Worm (Caenorhabditis elegans) whole organism, late embryonic: ENCODE measurements around the gene sru-12.

Source experiments
- elt-4 ChIP-seq: sonication (generic microtip); optimal IDR thresholded peaks from 2 replicates; lab custom pipeline; 2016; ENCODE audit warnings: missing genetic modification characterization, missing compliant biosample characterization
- fkh-10 ChIP-seq: fragments of 150-350 bp; optimal IDR thresholded peaks from 2 replicates; lab custom pipeline; 2014; ENCODE audit warnings: missing biosample characterization, missing genetic modification reagents, missing genetic modification characterization
- hlh-30 ChIP-seq: sonication (generic microtip); optimal IDR thresholded peaks from 2 replicates; lab custom pipeline; 2017; ENCODE audit warnings: antibody characterized with exemption, missing genetic modification characterization, missing compliant biosample characterization; ENCODE audit not compliant: insufficient read depth
- hlh-8 ChIP-seq: sonication (generic microtip); optimal IDR thresholded peaks from 2 replicates; lab custom pipeline; 2016; ENCODE audit warnings: missing genotype, missing genetic modification characterization, missing compliant biosample characterization
- pqm-1 ChIP-seq: sonication (generic microtip); optimal IDR thresholded peaks from 2 replicates; lab custom pipeline; 2016; ENCODE audit warnings: missing genetic modification characterization, missing compliant biosample characterization
- sox-4 ChIP-seq: sonication (generic microtip); optimal IDR thresholded peaks from 2 replicates; lab custom pipeline; 2017; ENCODE audit warnings: mild to moderate bottlenecking, missing genetic modification characterization, inconsistent platforms, missing compliant biosample characterization
- tbx-2 ChIP-seq: sonication (generic microtip); optimal IDR thresholded peaks from 2 replicates; lab custom pipeline; 2016; ENCODE audit warnings: missing genetic modification characterization, missing compliant biosample characterization
- ttx-3 ChIP-seq: sonication (generic microtip); optimal IDR thresholded peaks from 2 replicates; lab custom pipeline; 2016; ENCODE audit warnings: missing genetic modification reagents, missing genetic modification characterization, missing compliant biosample characterization
- ztf-16 ChIP-seq: sonication (generic microtip); optimal IDR thresholded peaks from 2 replicates; lab custom pipeline; 2017; ENCODE audit warnings: missing genetic modification characterization, missing compliant biosample characterization

DNA sequence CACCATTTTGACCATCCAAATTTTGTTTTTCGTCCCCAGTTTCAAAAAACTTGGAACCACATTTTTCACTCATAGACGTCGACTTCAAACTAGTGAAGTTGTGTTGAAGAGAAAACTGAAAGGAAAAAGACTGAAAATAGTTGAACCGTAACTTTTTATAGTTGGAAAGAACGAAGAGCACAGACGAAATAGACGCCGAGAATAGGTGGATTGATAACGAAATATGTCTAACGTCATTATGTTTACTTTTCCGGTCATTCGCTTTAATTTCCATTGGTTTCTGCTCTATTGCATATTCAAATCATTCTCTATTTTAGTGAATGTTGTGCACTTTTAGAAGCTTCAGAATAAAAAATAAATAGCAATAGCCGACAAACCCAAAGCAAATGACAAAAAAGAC lies 26.7 kb downstream of the sru-12 start, which contains the start of gene C08F11.13:
- TF ChIP-seq ztf-16 (tag; lab: Kevin White, UChicago), result no peak
- TF ChIP-seq elt-4, result no peak
- TF ChIP-seq pqm-1, result no peak
- TF ChIP-seq ttx-3 (tag; lab: Kevin White, UChicago), result no peak
- no peak for TF ChIP-seq fkh-10 (GFP tag; lab: Kevin White, UChicago)
- TF ChIP-seq hlh-8 (tag; lab: Kevin White, UChicago), result no peak
- TF ChIP-seq hlh-30 (tag; lab: Kevin White, UChicago), result no peak
- TF ChIP-seq tbx-2 (tag; lab: Kevin White, UChicago), result no peak
- TF ChIP-seq sox-4 (tag; lab: Kevin White, UChicago), result no peak
